Worm (Caenorhabditis elegans) whole organism, L1 larva: ENCODE measurements around the gene mth-2.

Experiments
- nhr-28 ChIP-seq: fragments of 150-350 bp; optimal IDR thresholded peaks from 2 replicates; lab custom pipeline; 2014; ENCODE audit warnings: missing biosample characterization, missing genetic modification characterization
- xbp-1 ChIP-seq: sonication (generic microtip); optimal IDR thresholded peaks from 2 replicates; lab custom pipeline; 2016; ENCODE audit warnings: missing genetic modification characterization, missing compliant biosample characterization

- no peak for TF ChIP-seq nhr-28
- no peak for TF ChIP-seq xbp-1 (tag; lab: Kevin White, UChicago)
Measured at ce11 chrII:4178838-4179237, 15.3 kb downstream of the mth-2 start, which contains the start of gene R03H10.7.
